Worm (Caenorhabditis elegans) whole organism, L1 larva: Measurements from ENCODE around the gene H03G16.5.
A peak's percentile ranks its signal among the peaks of the same experiment; 100 is the strongest.

Experiments used
- C04F5.9 ChIP-seq: sonication (generic microtip); optimal IDR thresholded peaks from 2 replicates; lab custom pipeline; 2016; ENCODE audit warnings: missing genetic modification characterization, missing compliant biosample characterization
- C16A3.4 ChIP-seq: fragments of 150-350 bp; optimal IDR thresholded peaks from 2 replicates; lab custom pipeline; 2014; ENCODE audit warnings: missing biosample characterization, missing genetic modification characterization
- Y116A8C.19 ChIP-seq: sonication (generic microtip); optimal IDR thresholded peaks from 2 replicates; lab custom pipeline; 2016; ENCODE audit warnings: missing compliant biosample characterization, missing genetic modification characterization, borderline replicate concordance
- aha-1 ChIP-seq: fragments of 150-350 bp; optimal IDR thresholded peaks from 2 replicates; lab custom pipeline; 2014; ENCODE audit warnings: missing biosample characterization, missing genetic modification characterization
- ama-1 ChIP-seq: fragments of 150-350 bp; optimal IDR thresholded peaks from 2 replicates; lab custom pipeline; 2014
- blmp-1 ChIP-seq: fragments of 150-350 bp; optimal IDR thresholded peaks from 2 replicates; lab custom pipeline; 2014; ENCODE audit warnings: missing biosample characterization, missing genetic modification characterization
- ceh-63 ChIP-seq: fragments of 200-800 bp; sonication (Bioruptor generic); optimal IDR thresholded peaks from 2 replicates; lab custom pipeline; 2018; ENCODE audit warnings: mild to moderate bottlenecking, missing genetic modification characterization, missing compliant biosample characterization
- dsc-1 ChIP-seq: sonication (generic microtip); optimal IDR thresholded peaks from 2 replicates; lab custom pipeline; 2016; ENCODE audit warnings: mild to moderate bottlenecking, missing genetic modification characterization, missing compliant biosample characterization
- efl-1 ChIP-seq, 4 experiments: fragments of 150-350 bp; optimal IDR thresholded peaks in 3 of 4; peaks in 1 of 4; 1 replicate in 1 of 4; 2 replicates in 3 of 4; lab custom pipeline; 2014; ENCODE audit warnings: missing biosample characterization in 2 of 4, missing genetic modification characterization in 2 of 4, missing genetic modification reagents in 2 of 4
- egl-27 ChIP-seq, 2 experiments: fragments of 150-350 bp in 1 of 2; sonication (generic microtip); optimal IDR thresholded peaks; 3 replicates each; lab custom pipeline; 2017 to 2018; ENCODE audit warnings: missing biosample characterization in 2 of 2, missing genetic modification characterization in 2 of 2, missing genetic modification reagents in 2 of 2
- elt-2 ChIP-seq: sonication (generic microtip); optimal IDR thresholded peaks from 2 replicates; lab custom pipeline; 2016; ENCODE audit warnings: missing genetic modification characterization, mild to moderate bottlenecking, inconsistent platforms, missing compliant biosample characterization, missing genetic modification reagents
- elt-3 ChIP-seq, 6 experiments: fragments of 150-350 bp in 1 of 6; sonication (generic microtip); optimal IDR thresholded peaks; 2 replicates each; lab custom pipeline; 2017 to 2018; ENCODE audit warnings: missing biosample characterization in 6 of 6, missing genetic modification characterization in 6 of 6, inconsistent platforms in 1 of 6
- fkh-10 ChIP-seq: sonication (generic microtip); optimal IDR thresholded peaks from 2 replicates; lab custom pipeline; 2017; ENCODE audit warnings: missing biosample characterization, missing genetic modification reagents, missing genetic modification characterization
- fkh-4 ChIP-seq: sonication (generic microtip); optimal IDR thresholded peaks from 2 replicates; lab custom pipeline; 2016; ENCODE audit warnings: missing compliant biosample characterization, missing genetic modification characterization, borderline replicate concordance
- fkh-8 ChIP-seq: sonication (generic microtip); optimal IDR thresholded peaks from 2 replicates; lab custom pipeline; 2016; ENCODE audit warnings: mild to moderate bottlenecking, missing genetic modification characterization, missing compliant biosample characterization
- fos-1 ChIP-seq: fragments of 150-350 bp; optimal IDR thresholded peaks from 2 replicates; lab custom pipeline; 2014; ENCODE audit warnings: missing biosample characterization, missing genetic modification characterization
- grh-1 ChIP-seq: fragments of 200-800 bp; sonication (Bioruptor generic); IDR thresholded peaks from 2 replicates; pipeline ENCODE4 v1.3.6; 2022; ENCODE audit warnings: missing genetic modification reagents, missing genetic modification characterization, missing compliant biosample characterization
- hlh-17 ChIP-seq: fragments of 200-800 bp; sonication (Bioruptor generic); optimal IDR thresholded peaks from 2 replicates; lab custom pipeline; 2018; ENCODE audit warnings: missing genetic modification characterization, mild to moderate bottlenecking, missing compliant biosample characterization, moderate library complexity, borderline replicate concordance
- hpl-2 ChIP-seq: fragments of 150-350 bp; optimal IDR thresholded peaks from 2 replicates; lab custom pipeline; 2014; ENCODE audit warnings: missing biosample characterization, missing genetic modification reagents, missing genetic modification characterization
- irx-1 ChIP-seq: sonication (generic microtip); optimal IDR thresholded peaks from 2 replicates; lab custom pipeline; 2016; ENCODE audit warnings: missing genetic modification characterization, missing compliant biosample characterization
- jun-1 ChIP-seq: fragments of 150-350 bp; optimal IDR thresholded peaks from 2 replicates; lab custom pipeline; 2014; ENCODE audit warnings: missing biosample characterization, missing genetic modification reagents, missing genetic modification characterization
- lin-14 ChIP-seq: fragments of 200-800 bp; sonication (Bioruptor generic); optimal IDR thresholded peaks from 2 replicates; lab custom pipeline; 2018; ENCODE audit warnings: mild to moderate bottlenecking, missing genetic modification characterization, moderate library complexity, missing compliant biosample characterization
- lin-35 ChIP-seq, 2 experiments: fragments of 150-350 bp; optimal IDR thresholded peaks; 2 replicates each; lab custom pipeline; 2014; ENCODE audit warnings: missing biosample characterization in 2 of 2, missing genetic modification characterization in 2 of 2, missing genetic modification reagents in 2 of 2
- lin-39 ChIP-seq: fragments of 150-350 bp; optimal IDR thresholded peaks from 2 replicates; lab custom pipeline; 2014; ENCODE audit warnings: missing biosample characterization, missing genetic modification reagents, missing genetic modification characterization
- lsy-2 ChIP-seq, 2 experiments: fragments of 150-350 bp; optimal IDR thresholded peaks; 2 replicates each; lab custom pipeline; 2014; ENCODE audit warnings: missing biosample characterization in 2 of 2, missing genetic modification characterization in 2 of 2
- mab-9 ChIP-seq: fragments of 200-800 bp; sonication (Bioruptor generic); IDR thresholded peaks from 2 replicates; pipeline ENCODE4 v1.3.6; 2022; ENCODE audit warnings: missing genetic modification reagents, missing genetic modification characterization, missing compliant biosample characterization
- mdl-1 ChIP-seq, 2 experiments: fragments of 150-350 bp; optimal IDR thresholded peaks; 2 replicates each; lab custom pipeline; 2014 to 2017; ENCODE audit warnings: missing biosample characterization in 2 of 2, missing genetic modification characterization in 2 of 2, inconsistent platforms in 1 of 2
- nhr-11 ChIP-seq: fragments of 150-350 bp; optimal IDR thresholded peaks from 2 replicates; lab custom pipeline; 2014; ENCODE audit warnings: missing biosample characterization, missing genetic modification characterization
- nhr-19 ChIP-seq: fragments of 200-800 bp; sonication (Bioruptor generic); conservative IDR thresholded peaks from 2 replicates; pipeline ENCODE4 v1.3.6; 2022; ENCODE audit warnings: missing genetic modification characterization, missing compliant biosample characterization
- nhr-20 ChIP-seq: sonication (generic microtip); optimal IDR thresholded peaks from 2 replicates; lab custom pipeline; 2016; ENCODE audit warnings: mild to moderate bottlenecking, missing genetic modification characterization, missing compliant biosample characterization
- nhr-28 ChIP-seq: fragments of 150-350 bp; optimal IDR thresholded peaks from 2 replicates; lab custom pipeline; 2014; ENCODE audit warnings: missing biosample characterization, missing genetic modification characterization
- nhr-47 ChIP-seq: sonication (generic microtip); optimal IDR thresholded peaks from 2 replicates; lab custom pipeline; 2016; ENCODE audit warnings: mild to moderate bottlenecking, missing genetic modification characterization, moderate library complexity, missing compliant biosample characterization
- nhr-71 ChIP-seq: sonication (generic microtip); optimal IDR thresholded peaks from 2 replicates; lab custom pipeline; 2016; ENCODE audit warnings: mild to moderate bottlenecking, missing genetic modification characterization, moderate library complexity, missing compliant biosample characterization
- nhr-84 ChIP-seq: sonication (generic microtip); optimal IDR thresholded peaks from 2 replicates; lab custom pipeline; 2017; ENCODE audit warnings: missing biosample characterization, missing genetic modification characterization
- nhr-85 ChIP-seq: sonication (generic microtip); peaks from one replicate; lab custom pipeline; 2016; ENCODE audit warnings: missing genetic modification characterization, inconsistent platforms, missing compliant biosample characterization
- nhr-90 ChIP-seq: sonication (generic microtip); optimal IDR thresholded peaks from 2 replicates; lab custom pipeline; 2016; ENCODE audit warnings: mild to moderate bottlenecking, missing genetic modification characterization, missing compliant biosample characterization; ENCODE audit not compliant: poor library complexity
- pax-3 ChIP-seq: fragments of 200-800 bp; sonication (Bioruptor generic); optimal IDR thresholded peaks from 2 replicates; lab custom pipeline; 2018; ENCODE audit warnings: mild to moderate bottlenecking, missing genetic modification characterization, moderate library complexity, missing compliant biosample characterization
- rnt-1 ChIP-seq: sonication (generic microtip); optimal IDR thresholded peaks from 2 replicates; lab custom pipeline; 2016; ENCODE audit warnings: mild to moderate bottlenecking, missing genetic modification characterization, moderate library complexity, missing compliant biosample characterization
- snu-23 ChIP-seq: sonication (generic microtip); optimal IDR thresholded peaks from 2 replicates; lab custom pipeline; 2016; ENCODE audit warnings: missing genetic modification characterization, missing compliant biosample characterization
- sptf-1 ChIP-seq: fragments of 150-350 bp; optimal IDR thresholded peaks from 2 replicates; lab custom pipeline; 2014; ENCODE audit warnings: missing biosample characterization, missing genetic modification characterization
- sup-37 ChIP-seq: fragments of 200-800 bp; sonication (Bioruptor generic); optimal IDR thresholded peaks from 2 replicates; lab custom pipeline; 2018; ENCODE audit warnings: mild to moderate bottlenecking, missing genetic modification characterization, missing compliant biosample characterization
- tbx-2 ChIP-seq: sonication (generic microtip); optimal IDR thresholded peaks from 2 replicates; lab custom pipeline; 2016; ENCODE audit warnings: missing genetic modification characterization, missing compliant biosample characterization
- unc-86 ChIP-seq: sonication (generic microtip); optimal IDR thresholded peaks from 2 replicates; lab custom pipeline; 2016; ENCODE audit warnings: missing genetic modification characterization, missing compliant biosample characterization
- unc-98 ChIP-seq: fragments of 200-800 bp; sonication (Bioruptor generic); IDR thresholded peaks from 2 replicates; pipeline ENCODE4 v1.3.6; 2022; ENCODE audit warnings: missing genetic modification characterization, missing compliant biosample characterization
- zag-1 ChIP-seq: fragments of 150-350 bp; optimal IDR thresholded peaks from 2 replicates; lab custom pipeline; 2014; ENCODE audit warnings: missing biosample characterization, missing genetic modification characterization
- ztf-4 ChIP-seq: fragments of 150-350 bp; optimal IDR thresholded peaks from 2 replicates; lab custom pipeline; 2014; ENCODE audit warnings: missing biosample characterization, missing genetic modification characterization

The H03G16.5 gene

ce11 chrX:15077597-15078261 lies 21.1 kb upstream of the H03G16.5 start, which contains the start of the genes H40L08.8, H40L08.2 and H40L08.7:
Gene H40L08.8, minus strand, starts transcription at chrX:15077633.
Gene H40L08.2, minus strand, starts transcription at chrX:15077744.
Gene H40L08.7, minus strand, starts transcription at chrX:15077744.
- TF ChIP-seq nhr-71, result peak; percentile 71
- no peak for TF ChIP-seq rnt-1
- peak; percentile 74 for TF ChIP-seq lin-14
- TF ChIP-seq nhr-20, result peak; percentile 82
- peak in 1 of 2 experiments; percentile 41 for TF ChIP-seq mdl-1 (tag; optimal IDR thresholded peaks at IDR 0.05; lab: Kevin White, UChicago)
- no peak for TF ChIP-seq unc-86 (tag; lab: Kevin White, UChicago)
- peak; percentile 61 for TF ChIP-seq snu-23 (GFP tag; lab: Kevin White, UChicago)
- no peak for TF ChIP-seq irx-1
- TF ChIP-seq grh-1, result peak; percentile 33; the same call in 1 of the 2 replicates
- no peak for TF ChIP-seq fkh-4
- peak; percentile 82 for TF ChIP-seq ama-1 (lab: Kevin White, UChicago)
- TF ChIP-seq elt-3 (tag; optimal IDR thresholded peaks at IDR 0.05; lab: Kevin White, UChicago), result peak in 3 of 6 experiments; percentile 4 to 32 (median 17)
- no peak for TF ChIP-seq pax-3
- TF ChIP-seq fkh-8 (tag; lab: Kevin White, UChicago), result no peak
- no peak for TF ChIP-seq mab-9 (GFP tag; lab: Robert Waterston, UW)
- TF ChIP-seq nhr-47 (tag; lab: Kevin White, UChicago), result peak; percentile 16
- peak; percentile 48 for TF ChIP-seq nhr-19 (GFP tag; lab: Robert Waterston, UW)
- TF ChIP-seq efl-1 (optimal IDR thresholded peaks at IDR 0.05; lab: Kevin White, UChicago), result no peak
- TF ChIP-seq efl-1 (GFP tag; optimal IDR thresholded peaks at IDR 0.05 in 1 of 2; lab: Kevin White, UChicago), result no peak
- peak; percentile 41 for TF ChIP-seq tbx-2 (tag; lab: Kevin White, UChicago)
- peak; percentile 58 for TF ChIP-seq nhr-90 (tag; lab: Kevin White, UChicago)
- peak; percentile 53 for TF ChIP-seq blmp-1
- peak in 1 of 2 experiments; percentile 56 for TF ChIP-seq lin-35 (GFP tag; optimal IDR thresholded peaks at IDR 0.05; lab: Kevin White, UChicago)
- TF ChIP-seq lsy-2 (tag; optimal IDR thresholded peaks at IDR 0.05; lab: Kevin White, UChicago), result peak in 1 of 2 experiments; percentile 11
- TF ChIP-seq egl-27 (tag; optimal IDR thresholded peaks at IDR 0.05; lab: Kevin White, UChicago), result no peak
- TF ChIP-seq nhr-85 (tag; lab: Kevin White, UChicago), result peak; percentile 90

- TF ChIP-seq hpl-2 (GFP tag; lab: Kevin White, UChicago) (no peak), lin-35 (GFP tag; optimal IDR thresholded peaks at IDR 0.05; lab: Kevin White, UChicago) (peak in 1 of 2 experiments; percentile 22)
Observed at ce11 chrX:15076909-15077308, 20.3 kb upstream of the H03G16.5 start.

ce11 chrX:15076042-15076565 lies 19.5 kb upstream of the H03G16.5 start, which contains the start of the genes H40L08.3 and H40L08.9:
Gene H40L08.3, minus strand, starts transcription at chrX:15076092.
Gene H40L08.9, minus strand, starts transcription at chrX:15076480.
- no peak for TF ChIP-seq grh-1
- no peak for TF ChIP-seq Y116A8C.19 (tag; lab: Kevin White, UChicago)
- no peak for TF ChIP-seq ceh-63 (GFP tag; lab: Kevin White, UChicago)
- TF ChIP-seq nhr-71, result peak; percentile 4
- no peak for TF ChIP-seq fos-1 (tag; lab: Kevin White, UChicago)
- TF ChIP-seq nhr-84, result no peak
- no peak for TF ChIP-seq ztf-4
- no peak for TF ChIP-seq nhr-47 (tag; lab: Kevin White, UChicago)
- no peak for TF ChIP-seq nhr-90 (tag; lab: Kevin White, UChicago)
- TF ChIP-seq nhr-28, result no peak
- TF ChIP-seq dsc-1 (tag; lab: Kevin White, UChicago), result no peak
- no peak for TF ChIP-seq fkh-10
- no peak for TF ChIP-seq hlh-17 (GFP tag; lab: Kevin White, UChicago)
- no peak for TF ChIP-seq sptf-1 (tag; lab: Kevin White, UChicago)
- TF ChIP-seq nhr-20, result peak; percentile 47
- TF ChIP-seq unc-98 (GFP tag; lab: Robert Waterston, UW), result no peak
- TF ChIP-seq elt-2, result no peak
- TF ChIP-seq nhr-19 (GFP tag; lab: Robert Waterston, UW), result no peak
- no peak for TF ChIP-seq nhr-11 (tag; lab: Kevin White, UChicago)
- no peak for TF ChIP-seq fkh-8 (tag; lab: Kevin White, UChicago)
- TF ChIP-seq jun-1, result no peak
- TF ChIP-seq lin-39 (tag; lab: Kevin White, UChicago), result no peak
- no peak for TF ChIP-seq C16A3.4 (tag; lab: Kevin White, UChicago)
- no peak for TF ChIP-seq aha-1
- TF ChIP-seq C04F5.9 (tag; lab: Kevin White, UChicago), result no peak
- TF ChIP-seq unc-86 (tag; lab: Kevin White, UChicago), result no peak
- no peak for TF ChIP-seq zag-1 (tag; lab: Kevin White, UChicago)
- TF ChIP-seq sup-37 (GFP tag; lab: Kevin White, UChicago), result no peak
- TF ChIP-seq lin-14, result peak; percentile 21
